Worm (Caenorhabditis elegans) whole organism, late embryonic: ENCODE data around the gene lgc-13.

ENCODE experiments used
- C08G9.2 ChIP-seq: sonication (generic microtip); optimal IDR thresholded peaks from 2 replicates; lab custom pipeline; 2016; ENCODE audit warnings: mild to moderate bottlenecking, missing genetic modification characterization, moderate library complexity, missing compliant biosample characterization
- ahr-1 ChIP-seq: sonication (generic microtip); optimal IDR thresholded peaks from 2 replicates; lab custom pipeline; 2016; ENCODE audit warnings: missing genetic modification characterization, missing compliant biosample characterization
- dmd-4 ChIP-seq: sonication (generic microtip); optimal IDR thresholded peaks from 2 replicates; lab custom pipeline; 2016; ENCODE audit warnings: borderline replicate concordance, missing genetic modification characterization, missing compliant biosample characterization
- dve-1 ChIP-seq: sonication (generic microtip); optimal IDR thresholded peaks from 2 replicates; lab custom pipeline; 2017; ENCODE audit warnings: antibody characterized with exemption, mild to moderate bottlenecking, missing genetic modification characterization, missing compliant biosample characterization
- elt-2 ChIP-seq: sonication (generic microtip); optimal IDR thresholded peaks from 2 replicates; lab custom pipeline; 2016; ENCODE audit warnings: missing genetic modification reagents, missing genetic modification characterization, missing compliant biosample characterization
- hlh-15 ChIP-seq: sonication (generic microtip); optimal IDR thresholded peaks from 2 replicates; lab custom pipeline; 2016; ENCODE audit warnings: missing genetic modification characterization, missing compliant biosample characterization
- lim-6 ChIP-seq: sonication (generic microtip); optimal IDR thresholded peaks from 2 replicates; lab custom pipeline; 2016; ENCODE audit warnings: missing genetic modification characterization, missing compliant biosample characterization
- nhr-11 ChIP-seq: fragments of 150-350 bp; optimal IDR thresholded peaks from 2 replicates; lab custom pipeline; 2014; ENCODE audit warnings: missing biosample characterization, missing genetic modification characterization
- pha-2 ChIP-seq: sonication (generic microtip); optimal IDR thresholded peaks from 2 replicates; lab custom pipeline; 2017; ENCODE audit warnings: mild to moderate bottlenecking, missing genetic modification characterization, missing compliant biosample characterization
- pha-4 ChIP-seq: fragments of 150-350 bp; optimal IDR thresholded peaks from 2 replicates; lab custom pipeline; 2018; ENCODE audit warnings: missing biosample characterization, missing genetic modification reagents, missing genetic modification characterization
- pros-1 ChIP-seq: fragments of 150-350 bp; optimal IDR thresholded peaks from 2 replicates; lab custom pipeline; 2014; ENCODE audit warnings: missing biosample characterization, missing genetic modification reagents, missing genetic modification characterization
- sox-4 ChIP-seq: sonication (generic microtip); optimal IDR thresholded peaks from 2 replicates; lab custom pipeline; 2017; ENCODE audit warnings: mild to moderate bottlenecking, missing genetic modification characterization, inconsistent platforms, missing compliant biosample characterization
- unc-86 ChIP-seq: sonication (generic microtip); optimal IDR thresholded peaks from 2 replicates; lab custom pipeline; 2016; ENCODE audit warnings: missing genetic modification characterization, missing compliant biosample characterization

DNA sequence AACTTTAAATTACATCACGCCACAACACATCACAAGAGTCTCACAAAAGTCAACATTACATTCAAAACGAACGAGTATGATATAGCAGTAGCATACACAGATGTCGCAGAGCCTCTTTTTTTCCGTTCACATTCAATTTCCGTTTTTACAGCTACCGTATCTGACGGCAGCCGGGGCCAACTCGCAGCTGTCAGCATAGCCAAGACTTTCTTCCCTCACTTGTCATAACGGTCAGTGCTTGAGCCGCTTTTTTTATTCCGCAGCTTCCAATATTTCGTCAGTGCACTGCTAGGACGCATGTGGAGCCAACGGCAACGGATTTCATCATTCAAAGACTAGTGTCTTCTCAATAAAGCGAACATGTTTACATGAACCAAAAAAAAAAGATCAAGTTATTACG, 15.0 kb upstream of the lgc-13 start:
- TF ChIP-seq unc-86 (tag; lab: Kevin White, UChicago) = no peak
- no peak for TF ChIP-seq lim-6 (tag; lab: Kevin White, UChicago)
- no peak for TF ChIP-seq ahr-1 (tag; lab: Kevin White, UChicago)
- TF ChIP-seq sox-4 = no peak
- TF ChIP-seq pha-4 = no peak
- no peak for TF ChIP-seq nhr-11 (tag; lab: Kevin White, UChicago)
- TF ChIP-seq pros-1 = no peak
- no peak for TF ChIP-seq dmd-4
- TF ChIP-seq pha-2 (tag; lab: Kevin White, UChicago) = no peak
- no peak for TF ChIP-seq dve-1 (tag; lab: Kevin White, UChicago)
- TF ChIP-seq hlh-15 (tag; lab: Kevin White, UChicago) = no peak
- no peak for TF ChIP-seq elt-2
- no peak for TF ChIP-seq C08G9.2 (tag; lab: Kevin White, UChicago)
